Fruit fly (Drosophila melanogaster): ENCODE results near the gene CG6418.

The CG6418 gene

DNA sequence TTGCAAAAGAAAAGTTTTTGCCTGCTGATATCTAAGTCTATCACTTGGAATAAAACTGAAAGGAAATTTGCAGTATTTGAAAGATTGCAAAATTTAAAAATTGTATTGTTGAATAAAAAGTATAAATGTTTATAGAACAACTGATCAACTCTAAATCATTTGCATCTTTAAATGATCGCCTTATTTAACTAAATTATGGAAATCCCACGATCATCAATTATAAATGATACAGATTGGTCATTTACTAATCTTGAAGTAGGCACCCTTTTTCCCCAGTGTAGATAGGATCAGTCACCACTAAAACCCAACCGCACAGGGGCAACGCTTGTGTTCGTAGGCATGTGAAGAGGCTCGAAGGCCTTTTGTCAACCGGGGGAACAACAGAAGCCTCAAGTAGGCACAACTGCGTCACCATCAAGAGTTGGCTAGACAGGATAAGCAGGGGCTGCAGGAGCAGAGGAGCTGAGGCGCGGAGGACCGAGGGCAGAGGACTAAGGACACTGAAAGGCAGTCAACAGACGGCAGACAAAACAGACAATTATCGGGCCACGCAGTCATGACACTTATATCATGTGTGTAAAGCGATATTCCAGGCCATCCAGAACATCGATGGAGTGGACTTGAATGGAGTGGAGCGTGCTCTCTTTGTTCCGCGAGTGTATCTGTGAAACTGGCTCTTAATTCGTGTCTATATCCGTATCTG, 30.9 kb downstream of the CG6418 start (continued):
- TF ChIP-seq H15 (GFP tag; IDR thresholded peaks at IDR 0.05) (no peak), Ets65A (GFP tag) (peak; percentile 57), klu (GFP tag; IDR thresholded peaks at IDR 0.05) (no peak), CG11695 (GFP tag; IDR thresholded peaks at IDR 0.05) (no peak), CG33213 (GFP tag; optimal IDR thresholded peaks at IDR 0.05) (no peak), unc-4 (GFP tag; IDR thresholded peaks at IDR 0.05; ENCODE audit: partially characterized antibody) (no peak), dati (GFP tag; IDR thresholded peaks at IDR 0.05) (no peak), gro (GFP tag; optimal IDR thresholded peaks at IDR 0.05) (no peak), bigmax (GFP tag; optimal IDR thresholded peaks at IDR 0.05) (no peak), CG4328 (GFP tag; optimal IDR thresholded peaks at IDR 0.05) (no peak), ttk (GFP tag; IDR thresholded peaks at IDR 0.05) (no peak), Sox100B (GFP tag; optimal IDR thresholded peaks at IDR 0.05) (peak; percentile 42), tap (tag; optimal IDR thresholded peaks at IDR 0.05) (no peak), gce (GFP tag; IDR thresholded peaks at IDR 0.05) (no peak), CG17361 (GFP tag; IDR thresholded peaks at IDR 0.05) (peak; percentile 73), stc (GFP tag; IDR thresholded peaks at IDR 0.05) (no peak), CG4617 (GFP tag; optimal IDR thresholded peaks at IDR 0.05; ENCODE audit: borderline replicate concordance) (no peak), nerfin-2 (GFP tag; IDR thresholded peaks at IDR 0.05; ENCODE audit: partially characterized antibody) (peak; percentile 32; the same call in 1 of the 2 replicates), CG12942 (GFP tag; optimal IDR thresholded peaks at IDR 0.05) (no peak), GATAe (GFP tag; conservative IDR thresholded peaks at IDR 0.05) (no peak), CG2712 (tag; optimal IDR thresholded peaks at IDR 0.05) (peak; percentile 78), CG6854 (GFP tag; optimal IDR thresholded peaks at IDR 0.05) (no peak), CG6175 (GFP tag; IDR thresholded peaks at IDR 0.05) (no peak), CG15011 (GFP tag; optimal IDR thresholded peaks at IDR 0.05) (no peak), ATbp (GFP tag; optimal IDR thresholded peaks at IDR 0.05) (no peak), Ada2b (GFP tag; IDR thresholded peaks at IDR 0.05) (no peak), sens-2 (GFP tag; IDR thresholded peaks at IDR 0.05) (no peak), Oli (tag; optimal IDR thresholded peaks at IDR 0.05) (peak; percentile 53), MESR4 (GFP tag; optimal IDR thresholded peaks at IDR 0.05) (no peak), kni (GFP tag; optimal IDR thresholded peaks at IDR 0.05) (no peak), Six4 (GFP tag; optimal IDR thresholded peaks at IDR 0.05) (no peak), CG10654 (GFP tag; optimal IDR thresholded peaks at IDR 0.05) (no peak), CG8290 (GFP tag; optimal IDR thresholded peaks at IDR 0.05) (no peak), CG8290 (tag; optimal IDR thresholded peaks at IDR 0.05) (no peak), sim (GFP tag; IDR thresholded peaks at IDR 0.05) (no peak), CG15479 (GFP tag; optimal IDR thresholded peaks at IDR 0.05) (peak; percentile 78), CG2120 (GFP tag; optimal IDR thresholded peaks at IDR 0.05) (no peak), CG13775 (GFP tag; optimal IDR thresholded peaks at IDR 0.05) (peak; percentile 72), Dp (GFP tag; optimal IDR thresholded peaks at IDR 0.05) (no peak), Dip2 (GFP tag; IDR thresholded peaks at IDR 0.05) (no peak), dm (GFP tag; optimal IDR thresholded peaks at IDR 0.05) (no peak), HmgZ (tag; optimal IDR thresholded peaks at IDR 0.05) (no peak), CG10274 (GFP tag; optimal IDR thresholded peaks at IDR 0.05) (no peak), sisA (GFP tag; IDR thresholded peaks at IDR 0.05) (no peak), Awh (GFP tag; IDR thresholded peaks at IDR 0.05) (no peak), Drgx (GFP tag; IDR thresholded peaks at IDR 0.05) (no peak), CG2875 (GFP tag; optimal IDR thresholded peaks at IDR 0.05) (no peak), CG12769 (tag; optimal IDR thresholded peaks at IDR 0.05) (no peak), Spps (tag; optimal IDR thresholded peaks at IDR 0.05) (no peak), lov (optimal IDR thresholded peaks at IDR 0.05) (no peak), lov (GFP tag; IDR thresholded peaks at IDR 0.05) (no peak), wor (GFP tag; IDR thresholded peaks at IDR 0.05) (no peak)
